Worm (Caenorhabditis elegans): ENCODE data around the gene kbp-4.
"Not testable (repeated sequence)": the region's sequence is repeated elsewhere in the genome, so short reads cannot be mapped to it uniquely, and the experiment has no call there.

kbp-4 gene

DNA sequence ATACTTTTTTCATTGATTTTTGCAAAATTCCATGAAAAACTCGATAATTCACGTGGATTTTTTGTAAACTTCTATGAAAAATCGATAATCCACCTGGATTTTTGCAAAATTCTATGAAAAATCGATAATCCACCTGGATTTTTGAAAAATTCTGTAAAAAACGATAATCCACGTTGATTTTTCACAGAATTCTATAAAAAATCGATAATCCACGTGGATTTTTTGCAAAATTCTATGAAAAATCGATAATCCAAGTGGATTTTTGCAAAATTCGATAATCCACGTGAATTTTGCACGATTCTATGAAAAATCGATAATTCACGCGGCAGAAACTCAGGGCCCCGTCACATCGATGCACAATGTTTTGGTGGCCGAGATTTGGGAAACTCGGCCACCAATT lies 22.6 kb upstream of the kbp-4 start:
- TF ChIP-seq mep-1 (tag; optimal IDR thresholded peaks at IDR 0.05) (no peak), M03D4.4 (tag; optimal IDR thresholded peaks at IDR 0.05) (no peak), nhr-2 (tag; optimal IDR thresholded peaks at IDR 0.05) (no peak)

DNA sequence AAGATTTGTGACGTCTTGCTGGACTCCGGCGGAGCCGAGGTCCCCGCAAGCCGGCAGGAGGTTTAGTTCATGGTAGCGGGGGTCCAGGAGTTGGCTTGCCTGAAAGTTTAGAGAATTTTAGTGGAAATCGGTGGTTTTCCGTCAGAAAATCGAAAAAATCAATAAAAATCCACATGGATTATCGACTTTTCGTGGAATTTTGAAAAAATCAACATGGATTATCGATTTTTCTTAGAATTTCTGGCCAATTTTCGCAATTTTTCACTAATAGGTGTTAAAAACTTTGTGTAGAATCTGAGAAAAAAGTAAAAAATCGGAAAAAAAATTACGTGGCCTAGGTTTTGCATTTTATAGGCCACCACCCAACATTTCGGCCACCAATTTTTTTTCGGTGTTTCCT lies 21.8 kb upstream of the kbp-4 start:
- TF ChIP-seq nhr-12 (tag; optimal IDR thresholded peaks at IDR 0.05) (no peak), zip-8 (tag; optimal IDR thresholded peaks at IDR 0.05) (no peak), blmp-1 (tag; optimal IDR thresholded peaks at IDR 0.05) (no peak), ces-1 (GFP tag; optimal IDR thresholded peaks at IDR 0.05) (no peak), snpc-4 (tag; optimal IDR thresholded peaks at IDR 0.05) (no peak), bed-3 (GFP tag; optimal IDR thresholded peaks at IDR 0.05) (no peak), lsy-2 (tag; optimal IDR thresholded peaks at IDR 0.05) (no peak), mep-1 (tag; optimal IDR thresholded peaks at IDR 0.05) (no peak), ztf-11 (tag; optimal IDR thresholded peaks at IDR 0.05) (no peak), mab-5 (tag; optimal IDR thresholded peaks at IDR 0.05) (no peak), pha-4 (tag; optimal IDR thresholded peaks at IDR 0.05) (no peak), unc-39 (tag; optimal IDR thresholded peaks at IDR 0.05) (no peak), flh-1 (GFP tag; optimal IDR thresholded peaks at IDR 0.05) (no peak), lin-32 (GFP tag; optimal IDR thresholded peaks at IDR 0.05) (no peak), sem-2 (GFP tag; optimal IDR thresholded peaks at IDR 0.05) (no peak), hlh-1 (tag; optimal IDR thresholded peaks at IDR 0.05) (no peak), nhr-2 (tag; optimal IDR thresholded peaks at IDR 0.05) (no peak), ceh-39 (tag; optimal IDR thresholded peaks at IDR 0.05) (no peak)

DNA sequence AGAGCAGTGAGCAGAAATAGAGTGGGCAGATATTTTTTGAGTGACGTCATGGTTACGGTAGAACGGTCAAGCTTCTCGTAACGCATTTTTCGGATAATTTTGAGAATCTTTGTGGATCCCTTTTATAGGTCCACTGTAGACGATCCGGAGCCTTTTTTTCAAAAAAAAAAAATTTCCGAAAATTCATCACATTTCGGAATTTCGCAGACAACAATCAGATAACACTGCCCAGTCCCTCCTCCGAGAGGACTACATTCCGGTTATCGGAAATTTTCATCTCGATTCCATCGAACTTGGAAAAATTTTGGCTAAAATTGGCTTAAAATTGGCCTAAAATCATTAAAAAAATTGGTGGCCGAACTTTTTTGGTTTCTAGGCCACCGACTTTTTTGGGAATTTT lies 20.7 kb upstream of the kbp-4 start, which contains the start of gene BE0003N10.6:
BE0003N10.6 (minus strand) TSS at position 101 of the 400 bp plus-strand sequence.
- TF ChIP-seq ham-2 (GFP tag; optimal IDR thresholded peaks at IDR 0.05) (no peak), sem-2 (GFP tag; optimal IDR thresholded peaks at IDR 0.05) (no peak), nhr-237 (tag; optimal IDR thresholded peaks at IDR 0.05) (no peak), elt-3 (tag; optimal IDR thresholded peaks at IDR 0.05) (no peak), drap-1 (GFP tag; optimal IDR thresholded peaks at IDR 0.05) (no peak), M03D4.4 (tag; optimal IDR thresholded peaks at IDR 0.05) (no peak), mep-1 (tag; optimal IDR thresholded peaks at IDR 0.05) (no peak), sptf-1 (tag; optimal IDR thresholded peaks at IDR 0.05) (no peak), nhr-76 (tag; optimal IDR thresholded peaks at IDR 0.05) (no peak), snpc-4 (tag; optimal IDR thresholded peaks at IDR 0.05) (no peak), bed-3 (GFP tag; optimal IDR thresholded peaks at IDR 0.05) (no peak), ces-1 (GFP tag; optimal IDR thresholded peaks at IDR 0.05) (no peak), mab-5 (tag; optimal IDR thresholded peaks at IDR 0.05) (no peak)

DNA sequence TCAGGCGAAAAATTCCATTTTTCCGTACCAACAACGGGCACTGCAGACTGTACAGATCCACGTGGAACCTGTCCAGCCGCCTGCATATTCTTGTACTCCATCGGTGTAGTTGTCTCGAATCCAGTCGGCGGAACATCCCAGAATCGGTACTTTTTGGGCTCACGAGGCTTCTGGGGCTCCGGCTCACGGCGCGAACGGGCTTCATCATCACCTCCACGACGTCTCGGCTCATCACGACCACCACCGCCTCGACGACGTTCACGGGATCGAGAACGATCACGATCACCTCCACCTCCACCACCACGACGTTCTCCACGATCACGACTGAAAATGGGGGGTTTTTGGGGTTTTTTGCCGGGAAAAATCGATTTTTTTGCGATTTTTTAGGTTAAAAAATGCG lies 6.5 kb upstream of the kbp-4 start:
- TF ChIP-seq M03D4.4 (tag; optimal IDR thresholded peaks at IDR 0.05) = no peak
- TF ChIP-seq tbx-8 (GFP tag; optimal IDR thresholded peaks at IDR 0.05) = no peak
- TF ChIP-seq flh-1 (GFP tag; optimal IDR thresholded peaks at IDR 0.05) = no peak
- TF ChIP-seq unc-62 (GFP tag; optimal IDR thresholded peaks at IDR 0.05) = no peak
- no peak for TF ChIP-seq zip-8 (tag; optimal IDR thresholded peaks at IDR 0.05)
- no peak for TF ChIP-seq sem-2 (GFP tag; optimal IDR thresholded peaks at IDR 0.05)
- TF ChIP-seq lin-32 (GFP tag; optimal IDR thresholded peaks at IDR 0.05) = no peak
- no peak for TF ChIP-seq elt-1 (tag; optimal IDR thresholded peaks at IDR 0.05; ENCODE audit: borderline replicate concordance, insufficient read depth)
- TF ChIP-seq blmp-1 (tag; optimal IDR thresholded peaks at IDR 0.05) = no peak
- no peak for TF ChIP-seq nhr-237 (tag; optimal IDR thresholded peaks at IDR 0.05)
- no peak for TF ChIP-seq mls-2 (tag; optimal IDR thresholded peaks at IDR 0.05)

DNA sequence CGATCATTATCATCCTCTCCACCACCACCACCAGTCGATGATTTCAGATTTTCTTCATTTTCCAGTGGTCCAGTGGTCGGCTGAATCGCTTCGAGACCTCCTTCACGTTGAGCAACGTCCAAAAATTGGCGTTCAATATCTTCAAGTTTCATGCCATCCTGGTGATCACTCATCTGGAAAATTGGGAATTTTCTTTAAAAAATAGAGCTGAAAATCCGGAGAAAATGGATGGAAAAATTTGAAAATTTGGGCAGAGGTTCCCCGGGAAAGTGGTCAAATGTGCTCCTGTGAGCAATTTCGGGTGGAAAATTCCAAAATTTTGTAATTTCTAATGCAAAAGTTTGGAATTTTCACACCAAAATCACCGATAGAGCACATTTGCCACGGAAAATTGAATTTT lies 4.3 kb upstream of the kbp-4 start, which contains the start of gene uaf-1:
uaf-1 (minus strand) TSS at position 173 of the 400 bp plus-strand sequence.
- not testable (repeated sequence) for TF ChIP-seq bed-3, drap-1, lin-32 (GFP tag; optimal IDR thresholded peaks at IDR 0.05)

DNA sequence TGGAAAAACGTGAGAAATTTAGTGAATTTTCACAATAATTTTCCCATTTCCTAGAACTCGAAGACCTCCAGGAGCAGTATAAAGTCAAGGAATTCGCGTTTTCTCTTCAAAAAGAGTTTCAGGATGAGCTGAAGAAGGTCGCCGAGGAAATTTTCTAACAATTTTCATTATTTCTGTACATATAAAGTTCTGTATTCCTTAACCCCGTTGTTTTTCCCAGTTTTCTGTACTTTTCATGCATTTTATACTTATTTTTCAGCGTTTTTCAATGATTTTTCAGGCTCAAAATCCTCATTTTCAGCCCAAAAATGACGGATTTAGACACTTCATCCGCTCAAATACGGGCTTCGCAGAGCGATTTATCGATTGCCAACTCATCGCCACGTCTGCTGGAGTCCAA lies 400 bp downstream of the kbp-4 start, which contains the start of gene par-2:
par-2 (plus strand) TSS at position 301 of the 400 bp plus-strand sequence.
- TF ChIP-seq unc-39 (tag; optimal IDR thresholded peaks at IDR 0.05) (no peak), M03D4.4 (tag; optimal IDR thresholded peaks at IDR 0.05) (no peak), lsy-2 (tag; optimal IDR thresholded peaks at IDR 0.05) (no peak), unc-62 (GFP tag; optimal IDR thresholded peaks at IDR 0.05) (no peak), zip-8 (tag; optimal IDR thresholded peaks at IDR 0.05) (no peak), hlh-1 (tag; optimal IDR thresholded peaks at IDR 0.05) (no peak), nhr-237 (tag; optimal IDR thresholded peaks at IDR 0.05) (no peak), snpc-4 (tag; optimal IDR thresholded peaks at IDR 0.05) (no peak), flh-1 (GFP tag; optimal IDR thresholded peaks at IDR 0.05) (no peak), unc-120 (tag; optimal IDR thresholded peaks at IDR 0.05; ENCODE audit: poor library complexity, severe bottlenecking) (no peak), mab-5 (tag; optimal IDR thresholded peaks at IDR 0.05) (no peak), nhr-76 (tag; optimal IDR thresholded peaks at IDR 0.05) (no peak), nhr-2 (tag; optimal IDR thresholded peaks at IDR 0.05) (no peak), tbx-8 (GFP tag; optimal IDR thresholded peaks at IDR 0.05) (no peak), sptf-1 (tag; optimal IDR thresholded peaks at IDR 0.05) (no peak), sem-2 (GFP tag; optimal IDR thresholded peaks at IDR 0.05) (no peak), blmp-1 (tag; optimal IDR thresholded peaks at IDR 0.05) (no peak), nhr-28 (tag; optimal IDR thresholded peaks at IDR 0.05) (no peak)
